Worm (Caenorhabditis elegans) whole organism, L4/young adult: Measurements from ENCODE around the gene popl-5.

Experiments used
- W03F9.2 ChIP-seq: fragments of 150-350 bp; optimal IDR thresholded peaks from 2 replicates; lab custom pipeline; 2014; ENCODE audit warnings: missing biosample characterization, missing genetic modification characterization
- dao-5 ChIP-seq: sonication (generic microtip); optimal IDR thresholded peaks from 2 replicates; lab custom pipeline; 2016; ENCODE audit warnings: missing genotype, missing genetic modification characterization, moderate library complexity, missing compliant biosample characterization
- him-1 ChIP-seq: sonication (generic microtip); optimal IDR thresholded peaks from 2 replicates; lab custom pipeline; 2016; ENCODE audit warnings: missing genotype, missing genetic modification reagents, missing genetic modification characterization, missing compliant biosample characterization

The popl-5 gene

DNA sequence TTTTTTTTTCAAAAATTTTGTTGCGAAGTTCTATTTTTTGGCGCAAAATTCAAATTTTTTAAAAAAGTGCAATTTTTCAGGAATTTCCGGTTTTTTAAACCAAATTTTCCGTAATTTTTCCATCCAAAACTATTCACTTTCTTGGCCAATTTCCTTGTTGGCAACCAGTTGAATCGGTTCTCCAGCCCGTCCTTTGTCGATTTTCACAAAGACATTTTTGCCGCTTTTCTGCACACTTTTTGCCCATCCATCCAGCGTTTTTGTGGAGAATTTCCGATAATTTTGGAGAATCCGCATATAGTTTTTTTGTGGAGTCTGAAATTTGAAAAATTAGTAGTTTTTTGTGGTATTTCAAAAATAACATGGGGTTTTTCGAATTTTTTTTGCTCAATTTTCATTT lies 5.3 kb upstream of the popl-5 start:
- TF ChIP-seq dao-5 (no peak), him-1 (tag; lab: Kevin White, UChicago) (no peak), W03F9.2 (tag; lab: Kevin White, UChicago) (no peak)

DNA sequence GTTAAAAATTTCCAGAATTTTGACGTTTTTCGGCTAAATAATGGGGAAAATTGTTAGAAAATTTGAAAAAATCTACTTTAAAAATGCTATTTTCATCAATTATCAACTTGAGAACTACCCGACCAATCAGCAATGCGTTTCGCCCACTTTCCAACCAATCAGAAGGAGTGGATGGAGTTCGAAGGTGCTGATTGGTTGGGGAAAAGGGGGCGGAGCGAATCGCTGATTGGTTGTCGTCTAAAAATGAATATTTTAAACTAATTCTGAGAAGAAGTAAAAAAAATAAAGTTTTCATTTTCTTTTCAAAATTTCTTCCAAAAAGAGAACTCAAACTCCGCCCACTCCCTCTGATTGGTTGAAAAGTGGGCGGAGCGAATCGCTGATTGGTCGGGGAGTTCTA lies 3.1 kb upstream of the popl-5 start:
- no peak for TF ChIP-seq dao-5
- no peak for TF ChIP-seq W03F9.2 (tag; lab: Kevin White, UChicago)
- TF ChIP-seq him-1 (tag; lab: Kevin White, UChicago), result no peak

- TF ChIP-seq him-1 (tag; lab: Kevin White, UChicago), result no peak
- no peak for TF ChIP-seq W03F9.2 (tag; lab: Kevin White, UChicago)
- no peak for TF ChIP-seq dao-5
These were observed 2.5 kb upstream of the popl-5 start for ce11 chrIII:11489601-11490000.

DNA sequence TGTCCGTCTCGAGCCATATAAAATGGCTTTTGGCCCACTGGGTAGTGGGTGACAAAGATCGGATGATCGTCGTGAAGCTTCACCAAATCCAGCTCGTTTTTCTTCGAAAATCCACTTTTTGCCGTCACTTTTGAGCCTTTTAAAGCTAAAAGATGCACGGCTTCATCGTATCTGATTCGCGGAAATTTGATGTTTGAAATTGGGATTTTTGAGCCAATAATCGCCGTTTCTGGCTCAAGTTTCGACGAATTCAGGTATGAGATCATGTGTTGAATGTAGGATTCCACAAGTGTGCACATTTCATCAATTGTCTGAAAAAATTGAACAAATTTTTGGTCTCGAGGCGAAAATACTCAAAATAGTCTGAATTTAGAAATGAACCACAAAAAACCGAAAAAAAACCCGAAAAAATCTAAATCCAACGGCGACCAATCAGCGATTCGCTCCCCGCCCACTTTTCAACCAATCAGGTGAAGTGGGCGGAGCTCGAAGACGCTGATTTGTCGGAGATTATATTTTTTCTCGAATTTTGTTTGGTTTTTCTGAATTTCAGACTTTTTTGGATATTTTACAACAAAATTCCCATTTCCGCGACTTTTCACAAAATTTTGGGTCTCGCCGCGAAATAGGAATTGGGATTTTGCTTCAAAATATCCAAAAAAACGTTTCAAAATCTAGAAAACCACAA lies 1.7 kb upstream of the popl-5 start:
- TF ChIP-seq W03F9.2 (tag; lab: Kevin White, UChicago), result no peak
- TF ChIP-seq dao-5, result no peak

DNA sequence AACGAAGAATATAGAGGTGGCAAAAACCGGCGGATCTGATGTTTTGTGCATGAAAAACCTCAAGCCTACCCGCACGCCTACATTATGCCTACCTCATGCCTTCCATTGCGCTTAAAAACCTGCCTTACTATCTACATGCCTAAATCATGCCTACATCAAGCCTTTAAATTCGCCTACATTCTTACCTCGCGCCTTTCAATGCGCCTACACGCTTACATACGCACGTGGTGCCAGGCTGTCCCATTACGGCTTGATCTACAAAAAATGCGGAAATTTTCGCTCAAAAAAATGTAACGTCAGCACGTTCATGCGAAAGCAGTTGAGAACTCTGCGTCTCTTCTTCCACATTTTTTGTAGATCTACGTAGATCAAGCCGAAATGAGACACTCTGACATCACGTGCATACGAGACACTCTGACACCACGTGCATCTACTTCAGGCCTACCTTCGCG lies 3.0 kb downstream of the popl-5 start, which contains the start of gene fbxa-220:
TSS of gene fbxa-220 (minus strand) at position 51 of the 452 bp plus-strand sequence.
- TF ChIP-seq him-1 (tag; lab: Kevin White, UChicago) (no peak), dao-5 (no peak), W03F9.2 (tag; lab: Kevin White, UChicago) (no peak)

DNA sequence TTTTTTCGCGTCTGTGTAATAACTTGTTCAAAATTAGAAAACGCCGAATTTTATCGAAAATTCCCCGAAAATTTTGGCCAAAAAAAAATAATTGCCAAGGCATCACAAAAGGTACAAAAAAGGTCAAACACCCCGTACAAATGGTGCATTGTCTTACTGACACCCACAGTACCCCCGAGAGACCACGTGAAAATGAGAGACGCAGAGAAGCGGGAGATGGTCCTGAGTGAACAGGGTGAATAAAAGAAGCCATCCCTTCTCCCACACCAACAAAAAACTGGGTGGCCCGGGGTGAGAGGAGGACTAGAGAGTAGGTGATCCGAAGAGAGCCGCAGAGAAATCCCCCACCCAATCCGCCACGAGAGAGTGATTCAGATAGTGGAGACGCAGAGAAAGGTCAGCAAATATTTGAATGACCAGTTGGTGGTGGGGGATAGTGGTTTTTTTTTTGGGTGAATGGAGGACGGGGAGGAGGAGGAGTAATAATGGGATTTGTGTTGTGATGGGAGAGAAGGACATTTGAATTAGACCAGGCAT lies 5.8 kb downstream of the popl-5 start:
- TF ChIP-seq W03F9.2 (tag; lab: Kevin White, UChicago) (no peak), him-1 (tag; lab: Kevin White, UChicago) (no peak), dao-5 (no peak)

DNA sequence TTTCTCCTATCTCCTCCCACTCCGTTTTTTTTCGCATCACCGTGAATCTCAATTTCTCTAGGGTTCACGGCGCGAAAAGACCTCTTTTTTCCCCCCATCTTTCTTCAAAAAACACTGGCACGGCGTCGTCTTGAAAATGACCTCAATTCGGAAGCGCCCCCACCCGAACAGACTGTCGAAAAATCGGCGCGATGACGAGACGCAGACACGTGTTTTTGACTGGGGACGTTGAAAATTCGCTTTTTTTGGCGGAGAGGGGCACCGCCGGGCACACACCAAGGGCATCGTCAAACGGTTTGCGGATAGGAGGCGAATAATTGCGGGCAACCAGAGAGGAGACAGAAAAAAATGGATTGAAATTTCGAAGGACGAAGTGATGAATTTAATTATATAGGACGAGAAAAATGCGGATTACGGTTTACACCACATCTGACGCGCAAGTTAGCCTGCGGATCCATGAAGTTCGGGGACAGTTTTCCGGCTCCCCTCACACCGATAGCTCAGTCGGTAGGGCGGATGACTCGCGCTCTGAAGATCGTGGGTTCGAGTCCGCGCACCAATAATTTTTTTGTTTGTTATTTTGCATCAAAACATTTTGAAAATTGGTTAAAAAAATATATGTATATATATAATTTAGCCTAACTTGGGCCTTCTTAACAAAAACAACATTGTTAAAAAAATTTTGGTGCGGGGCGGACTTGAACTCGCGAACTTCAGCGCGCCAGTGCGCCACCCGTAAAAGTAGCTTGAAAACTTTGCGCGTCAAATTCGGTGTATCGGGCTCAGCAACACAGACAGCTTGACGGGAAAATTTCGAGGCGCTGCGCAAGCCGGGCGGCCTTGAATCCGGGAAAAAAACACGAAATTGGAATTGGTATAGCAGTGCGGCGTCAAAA lies 8.4 kb downstream of the popl-5 start:
- TF ChIP-seq him-1 (tag; lab: Kevin White, UChicago), result no peak
- no peak for TF ChIP-seq W03F9.2 (tag; lab: Kevin White, UChicago)
- TF ChIP-seq dao-5, result no peak

ce11 chrIII:11477307-11477706 lies 9.8 kb downstream of the popl-5 start:
- TF ChIP-seq him-1 (tag; lab: Kevin White, UChicago) (no peak), dao-5 (no peak), W03F9.2 (tag; lab: Kevin White, UChicago) (no peak)

DNA sequence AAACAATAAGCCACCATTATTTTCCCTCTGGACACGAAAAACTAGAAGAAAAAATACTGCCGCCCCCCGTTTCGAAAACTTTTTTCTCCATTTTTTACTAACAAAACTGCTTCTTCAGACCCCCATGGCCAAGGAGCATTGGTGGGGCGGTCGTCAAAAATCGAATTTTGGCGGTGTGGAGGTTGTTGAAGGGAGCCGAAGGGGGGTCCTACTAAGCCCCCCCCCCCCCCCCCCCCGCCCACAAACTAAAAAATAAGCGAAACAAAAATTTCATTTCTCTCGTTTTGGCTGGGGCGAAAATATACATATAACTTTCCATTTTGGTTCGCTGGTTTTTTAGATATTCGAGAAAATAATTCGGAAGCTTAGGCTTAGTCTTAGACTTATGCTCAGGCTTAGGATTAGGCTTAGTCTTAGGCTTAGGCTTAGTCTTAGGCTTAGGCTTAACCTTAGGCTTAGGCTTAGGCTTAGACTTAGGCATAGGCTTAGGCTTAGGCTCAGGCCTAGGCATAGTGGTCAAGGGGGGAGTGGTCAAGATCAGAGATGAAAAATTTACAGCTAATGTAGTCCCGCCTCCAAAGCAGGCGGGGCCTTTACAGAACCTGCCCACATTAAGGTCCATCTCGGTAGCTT lies 12.4 kb downstream of the popl-5 start:
- no peak for TF ChIP-seq W03F9.2 (tag; lab: Kevin White, UChicago)
- TF ChIP-seq him-1 (tag; lab: Kevin White, UChicago), result no peak
- no peak for TF ChIP-seq dao-5

ce11 chrIII:11472861-11473260 lies 14.3 kb downstream of the popl-5 start:
- no peak for TF ChIP-seq him-1 (tag; lab: Kevin White, UChicago)
- TF ChIP-seq W03F9.2 (tag; lab: Kevin White, UChicago), result no peak
- no peak for TF ChIP-seq dao-5

DNA sequence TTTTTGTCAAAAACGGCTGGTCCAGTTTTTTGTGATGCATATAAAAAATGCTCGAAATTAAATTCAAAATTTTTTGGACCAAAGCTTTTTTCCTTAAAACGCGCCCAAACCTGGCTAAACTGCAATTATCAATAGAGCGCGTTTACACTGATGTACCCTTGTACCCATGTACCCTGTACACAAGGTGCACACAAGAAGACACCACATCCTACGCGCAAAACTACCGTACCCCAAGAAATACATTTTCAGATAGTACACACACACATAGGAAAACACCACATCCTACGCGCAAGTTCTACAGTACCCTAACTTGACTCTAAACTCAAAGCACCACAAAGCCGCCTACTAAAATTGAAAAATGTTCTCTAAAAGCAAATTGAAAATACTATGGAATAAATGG lies 15.8 kb downstream of the popl-5 start:
- TF ChIP-seq W03F9.2 (tag; lab: Kevin White, UChicago) (no peak), him-1 (tag; lab: Kevin White, UChicago) (no peak), dao-5 (no peak)

- no peak for TF ChIP-seq him-1 (tag; lab: Kevin White, UChicago)
- no peak for TF ChIP-seq W03F9.2 (tag; lab: Kevin White, UChicago)
- no peak for TF ChIP-seq dao-5
These were observed 16.8 kb downstream of the popl-5 start, which contains the start of gene bed-2 for ce11 chrIII:11470311-11470858. bed-2 (minus strand) TSS chrIII:11470808.
